Worm (Caenorhabditis elegans) whole organism, young adult: ENCODE results near the gene M02F4.1.

Source experiments
- F23B12.7 ChIP-seq: sonication (generic microtip); optimal IDR thresholded peaks from 2 replicates; lab custom pipeline; 2017; ENCODE audit warnings: missing genetic modification characterization, mild to moderate bottlenecking, missing compliant biosample characterization, antibody characterized with exemption, moderate library complexity; ENCODE audit not compliant: insufficient read depth
- ceh-58 ChIP-seq: fragments of 200-800 bp; sonication (Bioruptor generic); IDR thresholded peaks from 2 replicates; pipeline ENCODE4 v1.3.6; 2022; ENCODE audit warnings: missing genetic modification characterization, missing compliant biosample characterization
- lin-35 ChIP-seq, 3 experiments: fragments of 150-350 bp in 2 of 3; sonication (generic microtip) in 1 of 3; optimal IDR thresholded peaks; 2 replicates each; lab custom pipeline; 2014 to 2018; ENCODE audit warnings: missing biosample characterization in 3 of 3, missing genetic modification characterization in 3 of 3, missing genetic modification reagents in 3 of 3
- sdz-38 ChIP-seq: sonication (generic microtip); optimal IDR thresholded peaks from 2 replicates; lab custom pipeline; 2016; ENCODE audit warnings: missing genotype, missing genetic modification characterization, missing compliant biosample characterization

- TF ChIP-seq sdz-38 (tag; lab: Kevin White, UChicago) (no peak), lin-35 (GFP tag; optimal IDR thresholded peaks at IDR 0.05; lab: Kevin White, UChicago) (no peak), F23B12.7 (tag; lab: Kevin White, UChicago) (no peak), ceh-58 (GFP tag; lab: Robert Waterston, UW) (no peak)
Measured at ce11 chrX:2978100-2978499, 50.8 kb downstream of the M02F4.1 start.
